Fruit fly (Drosophila melanogaster): Measurements from ENCODE around the gene Sgs8.

Gene Sgs8

DNA sequence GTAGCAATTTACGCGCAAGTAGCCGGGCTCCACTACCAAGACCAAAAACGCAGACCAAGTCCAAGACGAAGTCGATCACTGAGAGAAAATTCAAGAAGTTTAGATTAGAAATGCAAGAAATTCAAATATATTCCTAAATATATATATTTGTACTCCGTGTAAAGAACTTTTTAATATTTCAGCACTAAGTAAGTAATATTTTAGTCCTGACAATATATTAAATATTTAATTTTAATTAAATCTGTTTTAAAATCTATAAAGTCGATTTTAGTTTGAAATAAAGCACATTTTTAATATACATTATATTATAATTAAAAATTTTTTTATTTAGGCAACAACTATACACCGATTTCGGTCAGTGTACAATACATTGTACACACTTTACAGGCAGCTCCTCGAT, 42.2 kb downstream of the Sgs8 start (continued):
- no peak for TF ChIP-seq Ets97D (GFP tag; optimal IDR thresholded peaks at IDR 0.05)
- no peak for TF ChIP-seq CG11456 (GFP tag; IDR thresholded peaks at IDR 0.05)
- TF ChIP-seq fd102C (GFP tag; optimal IDR thresholded peaks at IDR 0.05): no peak
- TF ChIP-seq cwo (GFP tag; optimal IDR thresholded peaks at IDR 0.05): peak; percentile 14
- TF ChIP-seq CG3847 (GFP tag; IDR thresholded peaks at IDR 0.05): no peak
- TF ChIP-seq slbo (GFP tag; IDR thresholded peaks at IDR 0.05): peak; percentile 34; the same call in 1 of the 2 replicates
- TF ChIP-seq danr (GFP tag; IDR thresholded peaks at IDR 0.05): no peak
- TF ChIP-seq CG17361 (GFP tag; IDR thresholded peaks at IDR 0.05): peak; percentile 67

DNA sequence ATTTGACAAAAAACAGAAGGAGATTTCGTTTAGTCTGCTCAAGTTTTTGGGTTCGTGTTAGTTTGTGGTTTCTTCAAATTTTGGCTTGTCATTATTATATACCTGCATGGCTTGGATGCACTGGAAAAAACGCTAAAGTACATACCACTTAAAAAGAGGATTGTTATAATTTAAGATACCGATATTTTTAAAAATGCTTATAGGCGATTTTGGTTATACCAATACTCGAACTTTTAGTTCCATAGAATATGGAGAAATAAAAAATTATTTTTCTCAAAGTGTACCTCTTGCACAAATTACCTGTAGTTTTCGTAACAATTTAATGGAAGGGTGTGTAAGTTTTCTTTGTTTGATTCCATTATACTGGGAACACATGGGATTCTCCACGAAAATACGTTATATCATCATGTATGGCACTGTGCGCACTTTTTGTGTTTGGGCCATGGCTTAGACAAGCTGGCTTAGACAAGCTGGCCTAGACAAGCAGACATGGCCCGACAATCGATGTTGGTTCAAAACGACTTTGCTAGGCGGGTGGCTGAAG, 43.8 kb downstream of the Sgs8 start, which contains the start of gene Fum3:
TSS of gene Fum3 (minus strand) at position 494 of the 544 bp plus-strand sequence.
- TF ChIP-seq CG7928 (GFP tag; optimal IDR thresholded peaks at IDR 0.05) (no peak), mld (GFP tag; IDR thresholded peaks at IDR 0.05; ENCODE audit: partially characterized antibody) (no peak), CG34376 (GFP tag; optimal IDR thresholded peaks at IDR 0.05) (no peak), Dll (GFP tag; IDR thresholded peaks at IDR 0.05; ENCODE audit: partially characterized antibody) (no peak), HLHmδ (GFP tag; optimal IDR thresholded peaks at IDR 0.05) (no peak), CG11504 (tag; optimal IDR thresholded peaks at IDR 0.05) (peak; percentile 32), Hmx (GFP tag; optimal IDR thresholded peaks at IDR 0.05) (no peak), otp (GFP tag; IDR thresholded peaks at IDR 0.05) (peak; percentile 24; the same call in 1 of the 3 replicates), PHDP (tag; optimal IDR thresholded peaks at IDR 0.05) (no peak), ATbp (GFP tag; optimal IDR thresholded peaks at IDR 0.05) (no peak), CG4854 (GFP tag; optimal IDR thresholded peaks at IDR 0.05) (no peak), Rx (GFP tag; IDR thresholded peaks at IDR 0.05) (no peak), CG14050 (GFP tag; IDR thresholded peaks at IDR 0.05) (no peak), Med (GFP tag) (peak; percentile 58), dan (GFP tag; IDR thresholded peaks at IDR 0.05) (no peak), fd3F (GFP tag; optimal IDR thresholded peaks at IDR 0.05) (no peak), inv (GFP tag; IDR thresholded peaks at IDR 0.05; ENCODE audit: partially characterized antibody) (no peak), chn (GFP tag; optimal IDR thresholded peaks at IDR 0.05) (no peak), chm (GFP tag; IDR thresholded peaks at IDR 0.05) (no peak), nau (GFP tag; optimal IDR thresholded peaks at IDR 0.05) (no peak), z (GFP tag; IDR thresholded peaks at IDR 0.05) (no peak), CG4328 (GFP tag; optimal IDR thresholded peaks at IDR 0.05) (no peak), dysf (GFP tag; IDR thresholded peaks at IDR 0.05) (peak; percentile 35; the same call in 1 of the 3 replicates), tll (GFP tag; optimal IDR thresholded peaks at IDR 0.05) (no peak), Sox100B (GFP tag; optimal IDR thresholded peaks at IDR 0.05) (no peak), Mes4 (GFP tag; optimal IDR thresholded peaks at IDR 0.05) (no peak), CG2116 (GFP tag; optimal IDR thresholded peaks at IDR 0.05) (no peak), twi (tag; optimal IDR thresholded peaks at IDR 0.05) (no peak), corto (GFP tag; optimal IDR thresholded peaks at IDR 0.05) (no peak), CG9727 (GFP tag; optimal IDR thresholded peaks at IDR 0.05) (no peak), nom (GFP tag; optimal IDR thresholded peaks at IDR 0.05) (no peak), B-H1 (GFP tag; IDR thresholded peaks at IDR 0.05) (no peak), Six4 (GFP tag; optimal IDR thresholded peaks at IDR 0.05) (no peak), vfl (GFP tag; optimal IDR thresholded peaks at IDR 0.05) (no peak), CG30403 (GFP tag; optimal IDR thresholded peaks at IDR 0.05) (no peak), Jarid2 (GFP tag; optimal IDR thresholded peaks at IDR 0.05) (no peak), Stat92E (GFP tag; optimal IDR thresholded peaks at IDR 0.05) (no peak), croc (GFP tag; conservative IDR thresholded peaks at IDR 0.05) (peak; percentile 13; the same call in 1 of the 3 replicates), pb (GFP tag; optimal IDR thresholded peaks at IDR 0.05) (no peak), CG18476 (GFP tag; optimal IDR thresholded peaks at IDR 0.05) (no peak), CG8924 (tag; optimal IDR thresholded peaks at IDR 0.05) (no peak)
